Worm (Caenorhabditis elegans) whole organism, L3 larva: ENCODE measurements around the gene T14G12.12.

ENCODE experiments used
- R02D3.7 ChIP-seq: fragments of 150-350 bp; optimal IDR thresholded peaks from 2 replicates; lab custom pipeline; 2014; ENCODE audit warnings: missing biosample characterization, missing genetic modification characterization
- ZK546.5 ChIP-seq: sonication (generic microtip); optimal IDR thresholded peaks from 2 replicates; lab custom pipeline; 2017; ENCODE audit warnings: missing biosample characterization, missing genetic modification characterization
- aly-2 ChIP-seq: fragments of 150-350 bp; optimal IDR thresholded peaks from 2 replicates; lab custom pipeline; 2014; ENCODE audit warnings: missing biosample characterization, missing genetic modification characterization
- ama-1 ChIP-seq: fragments of 150-350 bp; optimal IDR thresholded peaks from 2 replicates; lab custom pipeline; 2018
- ceh-16 ChIP-seq: sonication (generic microtip); optimal IDR thresholded peaks from 2 replicates; lab custom pipeline; 2017; ENCODE audit warnings: missing biosample characterization, missing genetic modification characterization
- ceh-28 ChIP-seq: fragments of 150-350 bp; optimal IDR thresholded peaks from 2 replicates; lab custom pipeline; 2014; ENCODE audit warnings: missing biosample characterization, missing genetic modification reagents, missing genetic modification characterization
- ceh-82 ChIP-seq: fragments of 150-350 bp; optimal IDR thresholded peaks from 2 replicates; lab custom pipeline; 2014; ENCODE audit warnings: missing biosample characterization, missing genetic modification characterization
- egl-5 ChIP-seq: fragments of 150-350 bp; optimal IDR thresholded peaks from 2 replicates; lab custom pipeline; 2017; ENCODE audit warnings: missing biosample characterization, missing genetic modification reagents, missing genetic modification characterization, inconsistent platforms
- elt-1 ChIP-seq: fragments of 150-350 bp; optimal IDR thresholded peaks from 2 replicates; lab custom pipeline; 2014; ENCODE audit warnings: missing biosample characterization, missing genetic modification characterization
- elt-2 ChIP-seq: sonication (generic microtip); optimal IDR thresholded peaks from 2 replicates; lab custom pipeline; 2016; ENCODE audit warnings: missing genetic modification reagents, mild to moderate bottlenecking, missing genetic modification characterization, missing compliant biosample characterization
- elt-3 ChIP-seq, 3 experiments: fragments of 150-350 bp in 1 of 3; sonication (generic microtip) in 2 of 3; optimal IDR thresholded peaks; 2 replicates in 2 of 3; 4 replicates in 1 of 3; lab custom pipeline; 2014 to 2017; ENCODE audit warnings: missing biosample characterization in 3 of 3, missing genetic modification characterization in 3 of 3
- eor-1 ChIP-seq, 2 experiments: fragments of 150-350 bp; optimal IDR thresholded peaks; 2 replicates each; lab custom pipeline; 2014 to 2018; ENCODE audit warnings: missing biosample characterization in 2 of 2, missing genetic modification characterization in 2 of 2
- fkh-2 ChIP-seq: fragments of 150-350 bp; optimal IDR thresholded peaks from 2 replicates; lab custom pipeline; 2014; ENCODE audit warnings: missing biosample characterization, missing genetic modification reagents, missing genetic modification characterization
- fos-1 ChIP-seq: fragments of 150-350 bp; optimal IDR thresholded peaks from 2 replicates; lab custom pipeline; 2014; ENCODE audit warnings: missing biosample characterization, missing genetic modification characterization
- hmg-11 ChIP-seq: sonication (generic microtip); optimal IDR thresholded peaks from 2 replicates; lab custom pipeline; 2016; ENCODE audit warnings: missing genetic modification characterization, missing compliant biosample characterization
- jun-1 ChIP-seq: fragments of 150-350 bp; optimal IDR thresholded peaks from 2 replicates; lab custom pipeline; 2014; ENCODE audit warnings: missing biosample characterization, missing genetic modification reagents, missing genetic modification characterization
- lin-39 ChIP-seq: fragments of 150-350 bp; optimal IDR thresholded peaks from 2 replicates; lab custom pipeline; 2018; ENCODE audit warnings: missing biosample characterization, missing genetic modification reagents, missing genetic modification characterization
- lsy-12 ChIP-seq: sonication (generic microtip); optimal IDR thresholded peaks from 2 replicates; lab custom pipeline; 2016; ENCODE audit warnings: mild to moderate bottlenecking, missing genetic modification characterization, missing compliant biosample characterization
- mdl-1 ChIP-seq: fragments of 150-350 bp; optimal IDR thresholded peaks from 2 replicates; lab custom pipeline; 2014; ENCODE audit warnings: missing biosample characterization, missing genetic modification characterization
- mml-1 ChIP-seq: fragments of 150-350 bp; sonication (generic microtip); optimal IDR thresholded peaks from 3 replicates; lab custom pipeline; 2014; ENCODE audit warnings: missing biosample characterization, missing genetic modification characterization
- nfya-1 ChIP-seq: sonication (generic microtip); optimal IDR thresholded peaks from 2 replicates; lab custom pipeline; 2017; ENCODE audit warnings: missing genetic modification characterization, mild to moderate bottlenecking, missing compliant biosample characterization, antibody characterized with exemption, moderate library complexity; ENCODE audit not compliant: insufficient read depth
- nhr-11 ChIP-seq: fragments of 150-350 bp; optimal IDR thresholded peaks from 2 replicates; lab custom pipeline; 2014; ENCODE audit warnings: missing biosample characterization, missing genetic modification characterization
- nhr-12 ChIP-seq: fragments of 150-350 bp; optimal IDR thresholded peaks from 2 replicates; lab custom pipeline; 2014; ENCODE audit warnings: missing biosample characterization, missing genetic modification characterization
- nhr-23 ChIP-seq: fragments of 150-350 bp; optimal IDR thresholded peaks from 2 replicates; lab custom pipeline; 2014; ENCODE audit warnings: missing biosample characterization, missing genetic modification reagents, missing genetic modification characterization
- nhr-237 ChIP-seq: fragments of 150-350 bp; optimal IDR thresholded peaks from 2 replicates; lab custom pipeline; 2014; ENCODE audit warnings: missing biosample characterization, missing genetic modification characterization
- nhr-25 ChIP-seq: sonication (generic microtip); optimal IDR thresholded peaks from 2 replicates; lab custom pipeline; 2017; ENCODE audit warnings: missing biosample characterization, missing genetic modification characterization
- nhr-28 ChIP-seq: fragments of 150-350 bp; optimal IDR thresholded peaks from 2 replicates; lab custom pipeline; 2014; ENCODE audit warnings: missing biosample characterization, missing genetic modification characterization
- nhr-43 ChIP-seq: sonication (generic microtip); optimal IDR thresholded peaks from 2 replicates; lab custom pipeline; 2016; ENCODE audit warnings: mild to moderate bottlenecking, missing genetic modification characterization, missing compliant biosample characterization; ENCODE audit not compliant: poor library complexity, severe bottlenecking
- nhr-67 ChIP-seq: fragments of 150-350 bp; optimal IDR thresholded peaks from 2 replicates; lab custom pipeline; 2014; ENCODE audit warnings: missing biosample characterization, missing genetic modification characterization
- nhr-77 ChIP-seq: fragments of 150-350 bp; optimal IDR thresholded peaks from 2 replicates; lab custom pipeline; 2014; ENCODE audit warnings: missing biosample characterization, missing genetic modification characterization
- pha-4 ChIP-seq: fragments of 150-350 bp; optimal IDR thresholded peaks from 2 replicates; lab custom pipeline; 2014; ENCODE audit warnings: missing biosample characterization, missing genetic modification reagents, missing genetic modification characterization
- snpc-4 ChIP-seq: fragments of 150-350 bp; optimal IDR thresholded peaks from 2 replicates; lab custom pipeline; 2014; ENCODE audit warnings: missing biosample characterization, missing genetic modification characterization
- unc-62 ChIP-seq: fragments of 150-350 bp; sonication (generic microtip); optimal IDR thresholded peaks from 4 replicates; lab custom pipeline; 2014; ENCODE audit warnings: missing biosample characterization, missing genetic modification reagents, missing genetic modification characterization
- zag-1 ChIP-seq: fragments of 150-350 bp; optimal IDR thresholded peaks from 2 replicates; lab custom pipeline; 2014; ENCODE audit warnings: missing biosample characterization, missing genetic modification characterization
- ztf-11 ChIP-seq: fragments of 150-350 bp; optimal IDR thresholded peaks from 2 replicates; lab custom pipeline; 2014; ENCODE audit warnings: missing biosample characterization, missing genetic modification characterization
- ztf-4 ChIP-seq: fragments of 150-350 bp; optimal IDR thresholded peaks from 2 replicates; lab custom pipeline; 2014; ENCODE audit warnings: missing biosample characterization, missing genetic modification characterization

The T14G12.12 gene

DNA sequence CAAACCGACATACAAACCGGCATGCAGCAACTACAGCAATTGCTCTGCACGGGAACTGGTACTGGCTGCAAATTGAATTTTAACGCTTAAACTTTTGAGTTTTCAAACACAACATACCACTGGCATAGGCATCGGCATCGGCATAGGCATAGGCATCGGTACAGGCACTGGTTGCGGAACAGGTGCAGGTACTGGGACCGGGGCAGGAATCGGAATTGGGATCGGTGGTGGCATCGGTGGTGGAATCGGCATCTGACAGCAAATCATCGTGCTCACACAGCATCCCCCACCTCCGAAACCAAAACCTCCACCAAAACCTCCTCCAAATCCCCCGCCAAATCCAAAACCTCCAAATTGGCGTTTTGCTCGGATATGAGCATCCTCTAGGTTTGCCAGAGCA, 35.9 kb upstream of the T14G12.12 start:
- TF ChIP-seq ztf-4 (tag; lab: Kevin White, UChicago) (no peak), mml-1 (no peak), nhr-11 (tag; lab: Kevin White, UChicago) (no peak), pha-4 (tag; lab: Kevin White, UChicago) (no peak), nhr-237 (no peak), elt-3 (tag; optimal IDR thresholded peaks at IDR 0.05; lab: Kevin White, UChicago) (no peak), nhr-12 (tag; lab: Kevin White, UChicago) (no peak), ceh-28 (tag; lab: Kevin White, UChicago) (no peak), eor-1 (tag; optimal IDR thresholded peaks at IDR 0.05; lab: Kevin White, UChicago) (no peak), ama-1 (lab: Kevin White, UChicago) (no peak)

DNA sequence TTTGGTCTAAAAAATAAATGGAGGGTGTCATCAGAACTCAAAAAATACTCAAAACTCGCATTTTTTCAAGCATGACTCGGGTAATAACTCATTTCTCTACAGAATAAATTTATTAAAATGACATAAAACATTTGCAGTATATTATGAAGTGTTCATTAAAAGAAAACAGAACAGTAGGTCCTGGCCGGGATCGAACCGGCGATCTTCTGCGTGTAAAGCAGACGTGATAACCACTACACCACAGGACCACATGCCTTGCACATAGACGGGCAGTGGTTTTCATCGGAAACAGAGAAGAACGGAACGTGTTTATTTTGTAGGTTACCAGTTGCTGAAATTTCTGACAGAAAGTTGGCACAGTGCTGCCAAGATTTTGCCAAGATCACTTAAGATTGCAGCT, 35.1 kb upstream of the T14G12.12 start:
- TF ChIP-seq ama-1 (lab: Kevin White, UChicago) (no peak), nhr-11 (tag; lab: Kevin White, UChicago) (no peak), fos-1 (tag; lab: Kevin White, UChicago) (no peak), nhr-43 (tag; lab: Kevin White, UChicago) (peak; percentile 28), ceh-82 (tag; lab: Kevin White, UChicago) (no peak), nhr-67 (tag; lab: Kevin White, UChicago) (no peak), nhr-23 (tag; lab: Kevin White, UChicago) (no peak), pha-4 (tag; lab: Kevin White, UChicago) (peak; percentile 2), nhr-25 (no peak), elt-1 (no peak), eor-1 (tag; optimal IDR thresholded peaks at IDR 0.05; lab: Kevin White, UChicago) (no peak), fkh-2 (tag; lab: Kevin White, UChicago) (no peak), nhr-237 (no peak), ceh-16 (tag; lab: Kevin White, UChicago) (no peak), ztf-4 (tag; lab: Kevin White, UChicago) (no peak), zag-1 (tag; lab: Kevin White, UChicago) (no peak), aly-2 (no peak)

DNA sequence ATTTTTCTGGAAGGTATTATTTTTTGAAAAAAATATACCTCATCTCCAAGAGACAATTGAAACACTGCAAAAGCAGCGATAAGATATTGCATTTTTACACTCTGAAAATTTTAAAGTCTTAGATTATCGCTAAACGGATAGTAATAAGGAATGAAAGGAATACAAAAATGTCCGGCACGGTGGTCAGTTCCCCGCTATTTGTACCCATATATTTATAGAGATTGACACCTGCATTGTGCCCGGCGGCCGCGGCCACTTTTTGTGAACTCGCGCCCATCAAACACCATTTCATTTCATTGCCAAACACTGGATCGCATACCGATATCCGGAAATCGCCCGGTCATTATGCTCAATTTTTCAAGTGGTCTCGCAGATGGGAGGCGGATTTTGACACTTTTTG, 34.4 kb upstream of the T14G12.12 start, which contains the start of gene idpp-5:
Gene idpp-5, minus strand, starts transcription at position 101 of the 400 bp plus-strand sequence.
- TF ChIP-seq ZK546.5 (tag; lab: Kevin White, UChicago), result no peak
- TF ChIP-seq pha-4 (tag; lab: Kevin White, UChicago), result no peak
- no peak for TF ChIP-seq hmg-11 (tag; lab: Kevin White, UChicago)
- TF ChIP-seq ceh-82 (tag; lab: Kevin White, UChicago), result no peak
- TF ChIP-seq ceh-28 (tag; lab: Kevin White, UChicago), result no peak
- TF ChIP-seq nhr-23 (tag; lab: Kevin White, UChicago), result no peak
- no peak for TF ChIP-seq nhr-28 (tag; lab: Kevin White, UChicago)
- TF ChIP-seq elt-2 (tag; lab: Kevin White, UChicago), result no peak
- no peak for TF ChIP-seq ztf-11 (tag; lab: Kevin White, UChicago)
- TF ChIP-seq R02D3.7, result no peak
- no peak for TF ChIP-seq ceh-16 (tag; lab: Kevin White, UChicago)
- TF ChIP-seq mdl-1 (tag; lab: Kevin White, UChicago), result no peak
- no peak for TF ChIP-seq ama-1 (lab: Kevin White, UChicago)
- no peak for TF ChIP-seq nhr-77
- TF ChIP-seq fos-1 (tag; lab: Kevin White, UChicago), result no peak
- TF ChIP-seq, all 47 proteins: peak for 0

DNA sequence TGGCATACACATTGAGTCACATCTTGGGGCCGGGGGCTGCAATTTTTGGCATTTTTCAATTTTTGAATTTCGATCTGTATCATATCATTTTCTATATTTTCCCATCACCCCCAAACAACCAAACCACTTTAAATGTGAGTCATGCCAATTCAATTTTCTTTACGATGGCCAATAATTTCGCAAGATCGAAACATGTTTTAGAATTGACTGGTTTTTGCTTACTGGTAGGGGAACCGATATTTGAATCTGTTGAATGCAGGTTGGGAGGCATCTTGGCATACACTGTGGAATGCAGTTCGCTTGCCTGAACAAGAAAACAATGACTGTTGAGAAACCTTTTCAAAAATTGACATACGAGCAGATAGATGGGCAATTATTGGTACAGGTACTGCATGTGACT, 32.8 kb upstream of the T14G12.12 start:
- no peak for TF ChIP-seq mdl-1 (tag; lab: Kevin White, UChicago)
- no peak for TF ChIP-seq ceh-16 (tag; lab: Kevin White, UChicago)
- TF ChIP-seq ceh-82 (tag; lab: Kevin White, UChicago), result no peak
- no peak for TF ChIP-seq R02D3.7

DNA sequence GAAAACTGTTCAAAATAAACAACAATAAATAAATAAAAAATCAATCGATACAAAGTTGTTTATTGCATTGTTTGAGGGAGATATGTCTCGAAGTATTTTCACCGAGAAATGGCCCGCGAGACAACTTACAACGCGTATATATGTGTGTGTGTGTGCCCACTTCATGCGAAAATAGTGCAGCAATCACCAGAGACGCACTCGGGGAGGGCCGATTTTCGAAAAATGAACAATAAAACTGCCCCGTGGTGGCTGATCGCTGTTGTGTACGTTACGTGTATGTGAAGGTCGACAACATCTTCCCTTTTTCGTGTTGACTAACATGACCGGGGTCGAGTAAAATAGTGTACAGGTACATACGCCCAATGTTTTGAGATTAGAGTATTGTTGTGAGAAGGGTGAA, 30.2 kb upstream of the T14G12.12 start:
- TF ChIP-seq elt-1, result no peak
- TF ChIP-seq lsy-12, result peak; percentile 21
- peak; percentile 85 for TF ChIP-seq ama-1 (lab: Kevin White, UChicago)
- TF ChIP-seq pha-4 (tag; lab: Kevin White, UChicago), result peak; percentile 86
- TF ChIP-seq nhr-43 (tag; lab: Kevin White, UChicago), result peak; percentile 62
- TF ChIP-seq ceh-28 (tag; lab: Kevin White, UChicago), result peak; percentile 55
- no peak for TF ChIP-seq ztf-11 (tag; lab: Kevin White, UChicago)
- TF ChIP-seq lin-39, result peak; percentile 34
- no peak for TF ChIP-seq mml-1
- peak; percentile 63 for TF ChIP-seq egl-5 (tag; lab: Kevin White, UChicago)
- TF ChIP-seq unc-62 (GFP tag; lab: Kevin White, UChicago), result no peak
- no peak for TF ChIP-seq snpc-4 (tag; lab: Kevin White, UChicago)
- TF ChIP-seq nhr-23 (tag; lab: Kevin White, UChicago), result peak; percentile 54
- peak; percentile 97 for TF ChIP-seq nhr-25
- TF ChIP-seq nhr-11 (tag; lab: Kevin White, UChicago), result no peak
- peak; percentile 7 for TF ChIP-seq jun-1 (tag; lab: Kevin White, UChicago)
- TF ChIP-seq nfya-1, result peak; percentile 9
